Fruit fly (Drosophila melanogaster) whole organism, pupa: ENCODE results near the gene RpS27.

Experiments
- CG10348 ChIP-seq: fragments of 200-800 bp; sonication (Bioruptor generic); IDR thresholded peaks from 2 replicates; pipeline ENCODE4 v1.3.6; 2022; ENCODE audit warnings: missing biosample characterization, missing genetic modification characterization
- CG12605 ChIP-seq: fragments of 200-800 bp; sonication (Bioruptor generic); IDR thresholded peaks from 2 replicates; pipeline ENCODE4 v1.3.6; 2022; ENCODE audit warnings: missing biosample characterization, missing genetic modification characterization
- CG13204 ChIP-seq: fragments of 200-800 bp; sonication (Bioruptor generic); optimal IDR thresholded peaks from 2 replicates; lab custom pipeline; 2018; ENCODE audit warnings: missing biosample characterization, mild to moderate bottlenecking, missing genetic modification characterization, moderate library complexity
- CG14655 ChIP-seq: fragments of 200-800 bp; sonication (Bioruptor generic); optimal IDR thresholded peaks from 3 replicates; lab custom pipeline; 2017; ENCODE audit warnings: mild to moderate bottlenecking, missing biosample characterization, missing genetic modification reagents, missing genetic modification characterization
- CG15710 ChIP-seq: fragments of 200-800 bp; sonication (Bioruptor generic); optimal IDR thresholded peaks from 2 replicates; lab custom pipeline; 2018; ENCODE audit warnings: missing biosample characterization, mild to moderate bottlenecking, missing genetic modification characterization, moderate library complexity
- CG17806 ChIP-seq: fragments of 200-800 bp; sonication (Bioruptor generic); optimal IDR thresholded peaks from 2 replicates; lab custom pipeline; 2018; ENCODE audit warnings: missing biosample characterization, mild to moderate bottlenecking, missing genetic modification characterization, moderate library complexity
- CG32121 ChIP-seq: fragments of 200-800 bp; sonication (Bioruptor generic); IDR thresholded peaks from 2 replicates; pipeline ENCODE4 v1.3.6; 2022; ENCODE audit warnings: missing biosample characterization, missing genetic modification characterization
- CG34367 ChIP-seq: fragments of 200-800 bp; sonication (Bioruptor generic); optimal IDR thresholded peaks from 2 replicates; lab custom pipeline; 2018; ENCODE audit warnings: missing biosample characterization, mild to moderate bottlenecking, missing genetic modification characterization
- CG4496 ChIP-seq: fragments of 200-800 bp; sonication (Bioruptor generic); IDR thresholded peaks from 3 replicates; pipeline ENCODE4 v1.3.6; 2022; ENCODE audit warnings: missing biosample characterization, missing genetic modification characterization
- CG8159 ChIP-seq: fragments of 200-800 bp; sonication (Bioruptor generic); optimal IDR thresholded peaks from 3 replicates; lab custom pipeline; 2018; ENCODE audit warnings: missing biosample characterization, mild to moderate bottlenecking, missing genetic modification characterization, moderate library complexity
- CG8301 ChIP-seq: fragments of 200-800 bp; sonication (Bioruptor generic); optimal IDR thresholded peaks from 2 replicates; lab custom pipeline; 2018; ENCODE audit warnings: missing biosample characterization, mild to moderate bottlenecking, missing genetic modification characterization
- CG9948 ChIP-seq: fragments of 200-800 bp; sonication (Bioruptor generic); optimal IDR thresholded peaks from 2 replicates; lab custom pipeline; 2018; ENCODE audit warnings: missing biosample characterization, mild to moderate bottlenecking, missing genetic modification characterization, moderate library complexity
- D1 ChIP-seq: fragments of 200-800 bp; sonication (Bioruptor generic); optimal IDR thresholded peaks from 2 replicates; lab custom pipeline; 2018; ENCODE audit warnings: missing biosample characterization, mild to moderate bottlenecking, missing genetic modification characterization, moderate library complexity
- EcR ChIP-seq: fragments of 200-800 bp; sonication (Bioruptor generic); optimal IDR thresholded peaks from 3 replicates; lab custom pipeline; 2019; ENCODE audit warnings: missing biosample characterization, missing genetic modification characterization, mild to moderate bottlenecking, moderate library complexity, missing genetic modification reagents
- Ets98B ChIP-seq: fragments of 200-800 bp; sonication (Bioruptor generic); IDR thresholded peaks from 2 replicates; pipeline ENCODE4 v1.3.6; 2022; ENCODE audit warnings: missing biosample characterization, missing genetic modification characterization
- Pif1A ChIP-seq: fragments of 200-800 bp; sonication (Bioruptor generic); optimal IDR thresholded peaks from 3 replicates; lab custom pipeline; 2016; ENCODE audit warnings: missing biosample characterization, missing genetic modification characterization
- Pif1B ChIP-seq: fragments of 200-800 bp; sonication (Bioruptor generic); optimal IDR thresholded peaks from 3 replicates; lab custom pipeline; 2016; ENCODE audit warnings: missing biosample characterization, missing genetic modification characterization
- Snoo ChIP-seq: fragments of 200-800 bp; sonication (Bioruptor generic); optimal IDR thresholded peaks from 3 replicates; lab custom pipeline; 2017; ENCODE audit warnings: missing biosample characterization, mild to moderate bottlenecking, missing genetic modification characterization, inconsistent platforms
- fd96Ca ChIP-seq: fragments of 200-800 bp; sonication (Bioruptor generic); IDR thresholded peaks from 3 replicates; pipeline ENCODE4 v1.3.6; 2022; ENCODE audit warnings: missing biosample characterization, missing genetic modification characterization
- gl ChIP-seq: fragments of 200-800 bp; sonication (Bioruptor generic); optimal IDR thresholded peaks from 2 replicates; lab custom pipeline; 2018; ENCODE audit warnings: missing biosample characterization, mild to moderate bottlenecking, missing genetic modification characterization
- rn ChIP-seq: fragments of 200-800 bp; sonication (Bioruptor generic); IDR thresholded peaks from 2 replicates; pipeline ENCODE4 v1.3.6; 2022; ENCODE audit warnings: missing biosample characterization, missing genetic modification characterization

Gene RpS27

DNA sequence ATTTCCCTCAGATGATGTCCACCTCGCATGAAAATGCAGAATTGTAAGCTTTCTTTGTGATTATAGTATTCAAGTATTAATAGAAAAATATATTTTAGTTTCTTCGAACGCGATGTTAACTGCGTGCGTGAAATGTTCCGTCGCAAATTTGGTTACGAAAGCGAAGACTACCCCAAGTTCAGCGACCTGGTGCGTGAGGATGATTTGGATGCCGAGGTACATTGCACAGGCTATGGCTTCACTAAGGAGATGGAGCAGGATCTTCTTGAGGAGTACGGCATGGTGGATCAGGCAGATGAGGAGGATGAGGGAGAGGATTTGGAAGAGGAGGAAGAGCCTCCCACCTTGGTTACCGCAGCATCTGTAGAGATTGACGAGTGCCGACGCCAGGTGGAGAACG is 19.4 kb upstream of the RpS27 start:
- TF ChIP-seq D1 (tag; lab: Kevin White, UChicago) = no peak
- no peak for TF ChIP-seq CG10348
- TF ChIP-seq fd96Ca (GFP tag; lab: Robert Waterston, UW) = no peak
- no peak for TF ChIP-seq Pif1B
- TF ChIP-seq CG15710 (tag; lab: Kevin White, UChicago) = no peak
- TF ChIP-seq Ets98B (GFP tag; lab: Robert Waterston, UW) = no peak
- TF ChIP-seq EcR = no peak
- TF ChIP-seq CG8159 = no peak
- no peak for TF ChIP-seq CG9948 (tag; lab: Kevin White, UChicago)
- TF ChIP-seq CG4496 (GFP tag; lab: Robert Waterston, UW) = no peak
- TF ChIP-seq gl (tag; lab: Kevin White, UChicago) = no peak
- TF ChIP-seq CG17806 = no peak
- TF ChIP-seq CG13204 (GFP tag; lab: Kevin White, UChicago) = no peak
- TF ChIP-seq CG34367 = no peak
- TF ChIP-seq Snoo = no peak
- TF ChIP-seq Pif1A (GFP tag; lab: Kevin White, UChicago) = no peak
- TF ChIP-seq CG12605 = no peak
- TF ChIP-seq rn (GFP tag; lab: Robert Waterston, UW) = no peak
- TF ChIP-seq CG14655 = no peak
- no peak for TF ChIP-seq CG32121 (GFP tag; lab: Robert Waterston, UW)

- TF ChIP-seq CG12605 (peak; percentile 51; the same call in 1 of the 2 replicates), CG13204 (GFP tag; lab: Kevin White, UChicago) (no peak)
- TF ChIP-seq, all 21 proteins: peak for 1
Observed at dm6 chr3R:25265589-25266201, 18.4 kb upstream of the RpS27 start, which contains the start of the genes GlnRS and RIOK2. GlnRS (minus strand) TSS chr3R:25265721. RIOK2 (plus strand) TSS chr3R:25265844.

DNA sequence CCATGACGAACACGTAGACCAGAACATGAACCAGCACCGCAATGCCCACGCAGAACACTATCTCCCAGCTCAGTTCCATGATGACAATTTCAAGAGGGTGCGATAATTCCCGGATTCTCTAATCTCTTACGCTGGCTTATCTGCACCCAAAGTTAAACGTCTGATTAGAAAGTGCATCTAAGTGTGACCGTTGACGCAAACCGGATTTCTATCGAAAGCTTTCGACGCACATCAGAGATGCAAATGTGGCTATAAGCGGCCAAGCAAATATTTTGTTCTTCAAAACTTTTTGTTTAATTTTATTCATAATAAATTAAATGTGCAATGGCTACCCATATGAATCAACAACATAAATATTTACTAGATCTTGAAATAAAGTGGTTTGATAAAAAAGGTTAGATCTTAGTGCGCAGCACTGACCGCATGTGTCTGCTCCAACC is 15.0 kb upstream of the RpS27 start, which contains the start of the genes Kdsr and CG11858:
Gene Kdsr (minus strand): TSS at position 177 of the 440 bp plus-strand sequence.
Gene CG11858 (plus strand): TSS at position 420 of the 440 bp plus-strand sequence.
- TF ChIP-seq Pif1A (GFP tag; lab: Kevin White, UChicago) (no peak), CG32121 (GFP tag; lab: Robert Waterston, UW) (peak; percentile 75), Ets98B (GFP tag; lab: Robert Waterston, UW) (peak; percentile 62), CG14655 (no peak), CG4496 (GFP tag; lab: Robert Waterston, UW) (peak; percentile 82), gl (tag; lab: Kevin White, UChicago) (no peak), CG10348 (peak; percentile 46; the same call in 1 of the 2 replicates), EcR (peak; percentile 81), CG8301 (tag; lab: Kevin White, UChicago) (no peak), rn (GFP tag; lab: Robert Waterston, UW) (no peak), D1 (tag; lab: Kevin White, UChicago) (no peak), CG17806 (peak; percentile 53), CG12605 (no peak), CG9948 (tag; lab: Kevin White, UChicago) (peak; percentile 49), fd96Ca (GFP tag; lab: Robert Waterston, UW) (peak; percentile 64; the same call in 2 of the 3 replicates), CG34367 (peak; percentile 39), Snoo (peak; percentile 34), CG15710 (tag; lab: Kevin White, UChicago) (peak; percentile 48), CG8159 (no peak), CG13204 (GFP tag; lab: Kevin White, UChicago) (no peak), Pif1B (no peak)

DNA sequence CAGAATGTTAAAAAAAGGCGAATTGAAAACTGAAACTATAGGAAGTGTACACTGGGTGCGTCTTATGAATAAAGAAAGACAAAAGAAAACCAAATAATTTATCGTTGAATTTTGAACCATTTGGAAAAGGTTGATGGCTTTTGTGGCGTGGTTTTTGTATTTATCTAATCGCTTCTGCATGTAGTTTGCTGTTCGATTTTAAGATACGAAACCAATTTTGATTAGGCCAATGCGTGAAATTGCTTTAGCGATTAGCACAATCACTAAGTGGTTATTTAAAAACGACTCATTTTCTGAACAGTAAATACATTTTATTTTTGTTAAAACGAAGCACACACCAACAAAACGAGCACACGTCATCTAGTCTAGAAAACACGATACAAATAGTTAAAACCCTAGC is 13.4 kb upstream of the RpS27 start:
- TF ChIP-seq fd96Ca (GFP tag; lab: Robert Waterston, UW) (no peak), CG15710 (tag; lab: Kevin White, UChicago) (no peak), CG14655 (no peak), CG17806 (no peak), CG13204 (GFP tag; lab: Kevin White, UChicago) (no peak), CG10348 (no peak), rn (GFP tag; lab: Robert Waterston, UW) (no peak), Ets98B (GFP tag; lab: Robert Waterston, UW) (no peak), CG34367 (no peak), D1 (tag; lab: Kevin White, UChicago) (no peak), Pif1B (no peak), CG8159 (no peak), CG9948 (tag; lab: Kevin White, UChicago) (no peak), Snoo (no peak), CG32121 (GFP tag; lab: Robert Waterston, UW) (no peak), Pif1A (GFP tag; lab: Kevin White, UChicago) (no peak), EcR (no peak), CG8301 (tag; lab: Kevin White, UChicago) (no peak), gl (tag; lab: Kevin White, UChicago) (no peak)

DNA sequence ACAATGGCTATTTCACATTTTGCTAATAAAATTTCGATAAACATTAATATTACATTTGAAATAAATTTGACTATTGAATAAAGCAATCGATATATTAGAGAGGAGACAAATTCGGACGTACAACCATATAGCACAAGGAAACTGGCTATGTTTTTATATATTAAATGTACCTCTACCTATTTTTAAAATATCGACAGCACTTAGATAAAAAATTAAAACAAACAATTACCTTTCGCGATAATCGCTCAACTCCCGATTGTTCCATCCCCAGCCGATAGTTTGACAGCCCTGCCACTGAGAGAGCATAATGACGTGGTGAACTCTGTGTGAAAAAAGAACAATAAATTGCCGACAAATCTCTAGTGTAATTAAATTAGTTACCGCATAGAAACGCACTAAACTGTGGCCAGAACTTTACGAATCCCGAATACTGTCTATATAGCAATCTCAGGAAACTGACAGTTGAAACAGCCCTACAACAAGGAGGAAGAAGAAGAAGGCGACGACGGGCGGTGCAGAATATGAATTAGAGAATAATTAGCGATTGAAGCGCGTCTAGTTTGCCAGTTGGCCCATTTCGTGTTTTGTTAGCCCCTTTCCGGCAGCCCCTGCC is 11.4 kb upstream of the RpS27 start, which contains the start of gene CG11857:
Gene CG11857 (plus strand): TSS at position 271 of the 613 bp plus-strand sequence.
- peak; percentile 93 for TF ChIP-seq CG8159
- peak; percentile 93 for TF ChIP-seq CG9948 (tag; lab: Kevin White, UChicago)
- TF ChIP-seq CG32121 (GFP tag; lab: Robert Waterston, UW) = peak; percentile 97
- TF ChIP-seq CG13204 (GFP tag; lab: Kevin White, UChicago) = no peak
- peak; percentile 86 for TF ChIP-seq gl (tag; lab: Kevin White, UChicago)
- no peak for TF ChIP-seq Pif1A (GFP tag; lab: Kevin White, UChicago)
- no peak for TF ChIP-seq CG14655
- peak; percentile 92 for TF ChIP-seq CG34367
- peak; percentile 96 for TF ChIP-seq CG10348
- TF ChIP-seq D1 (tag; lab: Kevin White, UChicago) = no peak
- TF ChIP-seq CG12605 = peak; percentile 93
- TF ChIP-seq EcR = peak; percentile 55
- TF ChIP-seq rn (GFP tag; lab: Robert Waterston, UW) = peak; percentile 96
- peak; percentile 98 for TF ChIP-seq fd96Ca (GFP tag; lab: Robert Waterston, UW)
- peak; percentile 96 for TF ChIP-seq CG15710 (tag; lab: Kevin White, UChicago)
- peak; percentile 92 for TF ChIP-seq CG8301 (tag; lab: Kevin White, UChicago)
- peak; percentile 93 for TF ChIP-seq CG17806
- TF ChIP-seq CG4496 (GFP tag; lab: Robert Waterston, UW) = peak; percentile 98
- TF ChIP-seq Ets98B (GFP tag; lab: Robert Waterston, UW) = peak; percentile 96
- TF ChIP-seq Snoo = peak; percentile 95
- TF ChIP-seq Pif1B = no peak
